Worm (Caenorhabditis elegans) whole organism, early embryonic: Measurements from ENCODE around the gene ZK546.2.

ENCODE experiments used
- ama-1 ChIP-seq: fragments of 150-350 bp; optimal IDR thresholded peaks from 2 replicates; lab custom pipeline; 2014
- flt-1 ChIP-seq: fragments of 200-800 bp; sonication (Bioruptor generic); IDR thresholded peaks from 2 replicates; pipeline ENCODE4 v1.3.6; 2022; ENCODE audit warnings: missing genetic modification characterization, missing compliant biosample characterization
- hmbx-1 ChIP-seq: sonication (generic microtip); optimal IDR thresholded peaks from 2 replicates; lab custom pipeline; 2016; ENCODE audit warnings: mild to moderate bottlenecking, missing genetic modification characterization, missing compliant biosample characterization
- hmg-4 ChIP-seq: fragments of 200-800 bp; sonication (Bioruptor generic); optimal IDR thresholded peaks from 2 replicates; lab custom pipeline; 2018; ENCODE audit warnings: mild to moderate bottlenecking, missing genetic modification characterization, missing compliant biosample characterization
- pes-1 ChIP-seq: fragments of 200-800 bp; sonication (Bioruptor generic); IDR thresholded peaks from 2 replicates; pipeline ENCODE4 v1.3.6; 2022; ENCODE audit warnings: missing genetic modification reagents, missing genetic modification characterization, missing compliant biosample characterization
- sea-1 ChIP-seq: fragments of 200-800 bp; sonication (Bioruptor generic); conservative IDR thresholded peaks from 2 replicates; pipeline ENCODE4 v1.3.6; 2022; ENCODE audit warnings: missing genetic modification characterization, missing compliant biosample characterization

ce11 chrII:4984151-4984550, 38.3 kb downstream of the ZK546.2 start:
- no peak for TF ChIP-seq hmg-4
- no peak for TF ChIP-seq flt-1 (GFP tag; lab: Robert Waterston, UW)
- no peak for TF ChIP-seq pes-1 (GFP tag; lab: Robert Waterston, UW)
- TF ChIP-seq sea-1 (GFP tag; lab: Robert Waterston, UW): no peak
- TF ChIP-seq hmbx-1 (tag; lab: Kevin White, UChicago): no peak
- no peak for TF ChIP-seq ama-1 (lab: Kevin White, UChicago)
